Fruit fly (Drosophila melanogaster): Measurements from ENCODE around the gene CG14710.
A peak's percentile ranks its signal among the peaks of the same experiment; 100 is the strongest.

Gene CG14710

dm6 chr3R:11617363-11617762, 2.5 kb upstream of the CG14710 start:
- TF ChIP-seq EcR (GFP tag; optimal IDR thresholded peaks at IDR 0.05): no peak
- peak; percentile 76 for TF ChIP-seq CG8301 (tag; optimal IDR thresholded peaks at IDR 0.05)
- TF ChIP-seq Pif1A (GFP tag; optimal IDR thresholded peaks at IDR 0.05): no peak
- no peak for TF ChIP-seq rn (GFP tag; IDR thresholded peaks at IDR 0.05)
- TF ChIP-seq Snoo (tag; optimal IDR thresholded peaks at IDR 0.05): no peak
- peak; percentile 23 for TF ChIP-seq gl (tag; optimal IDR thresholded peaks at IDR 0.05)
- no peak for TF ChIP-seq CG10348 (GFP tag; IDR thresholded peaks at IDR 0.05)
- 0 out of 2 replicates have a peak, but pooled peaks have one; percentile 41 for TF ChIP-seq CG12605 (GFP tag; IDR thresholded peaks at IDR 0.05)
- TF ChIP-seq CG17806 (tag; optimal IDR thresholded peaks at IDR 0.05): peak; percentile 45
- TF ChIP-seq Pif1B (GFP tag; optimal IDR thresholded peaks at IDR 0.05): no peak
- TF ChIP-seq CG32121 (GFP tag; IDR thresholded peaks at IDR 0.05): no peak
- no peak for TF ChIP-seq D1 (tag; optimal IDR thresholded peaks at IDR 0.05)
- 0 out of 3 replicates have a peak, but pooled peaks have one; percentile 40 for TF ChIP-seq fd96Ca (GFP tag; IDR thresholded peaks at IDR 0.05)
- peak; percentile 38; the same call in 1 of the 2 replicates for TF ChIP-seq Ets98B (GFP tag; IDR thresholded peaks at IDR 0.05)
- TF ChIP-seq CG15710 (tag; optimal IDR thresholded peaks at IDR 0.05): peak; percentile 15
- peak; percentile 38; the same call in 1 of the 3 replicates for TF ChIP-seq CG4496 (GFP tag; IDR thresholded peaks at IDR 0.05)
- peak; percentile 78 for TF ChIP-seq CG14655 (GFP tag; optimal IDR thresholded peaks at IDR 0.05)
- TF ChIP-seq CG13204 (GFP tag; optimal IDR thresholded peaks at IDR 0.05): no peak
- TF ChIP-seq CG9948 (tag; optimal IDR thresholded peaks at IDR 0.05): peak; percentile 52
- peak; percentile 30 for TF ChIP-seq CG8159 (tag; optimal IDR thresholded peaks at IDR 0.05)
- TF ChIP-seq CG34367 (tag; optimal IDR thresholded peaks at IDR 0.05): peak; percentile 18

dm6 chr3R:11617849-11618248, 2.0 kb upstream of the CG14710 start:
- TF ChIP-seq CG4496 (GFP tag; IDR thresholded peaks at IDR 0.05) (peak; percentile 41; the same call in 2 of the 3 replicates), fd96Ca (GFP tag; IDR thresholded peaks at IDR 0.05) (peak; percentile 51; the same call in 1 of the 3 replicates), EcR (GFP tag; optimal IDR thresholded peaks at IDR 0.05) (peak; percentile 68), CG8301 (tag; optimal IDR thresholded peaks at IDR 0.05) (no peak)

DNA sequence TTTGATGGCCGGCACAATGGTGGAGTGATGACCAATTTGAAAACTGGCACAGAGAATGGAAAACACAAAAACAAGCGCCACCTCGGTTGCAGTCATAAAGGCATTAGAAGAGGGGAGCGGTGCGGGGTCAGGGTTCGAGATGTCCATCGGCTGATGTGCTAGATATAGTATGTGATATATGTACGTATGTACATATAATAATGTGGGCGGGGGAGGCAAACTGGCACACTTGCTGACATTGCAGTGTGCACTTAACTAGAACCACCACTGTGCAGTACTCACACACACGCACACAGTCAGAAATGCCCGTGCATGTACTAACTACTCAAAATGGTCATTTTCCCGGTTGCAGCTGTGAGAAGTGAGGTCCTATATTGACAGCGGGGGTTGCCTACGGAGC, 1.0 kb upstream of the CG14710 start:
- TF ChIP-seq fd96Ca (GFP tag; IDR thresholded peaks at IDR 0.05) (no peak), CG4496 (GFP tag; IDR thresholded peaks at IDR 0.05) (0 out of 3 replicates have a peak, but pooled peaks have one; percentile 14), CG32121 (GFP tag; IDR thresholded peaks at IDR 0.05) (0 out of 2 replicates have a peak, but pooled peaks have one; percentile 22)

DNA sequence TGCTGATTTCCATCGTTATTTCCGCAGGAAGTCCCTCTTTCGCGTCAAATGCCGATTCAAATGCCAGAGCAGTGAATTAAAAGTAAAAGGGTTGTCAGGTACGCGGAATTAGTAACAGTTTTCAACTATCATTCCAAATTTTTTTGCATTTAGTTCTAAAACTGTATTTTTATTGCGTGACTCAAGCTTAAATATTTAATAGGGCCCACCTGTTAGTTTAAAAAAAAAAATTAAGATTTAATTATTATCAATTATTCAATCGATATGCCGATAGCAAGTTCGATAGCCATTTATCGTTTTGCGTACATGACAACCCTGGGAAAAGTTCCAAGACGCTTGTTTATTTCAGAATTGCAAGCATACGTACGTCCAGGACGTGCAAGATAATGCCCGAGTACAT, 3.1 kb downstream of the CG14710 start, which contains the start of gene CG14711:
Gene CG14711 (plus strand): TSS at position 315 of the 400 bp plus-strand sequence.
- peak; percentile 61 for TF ChIP-seq CG34367 (tag; optimal IDR thresholded peaks at IDR 0.05)
- no peak for TF ChIP-seq CG8301 (tag; optimal IDR thresholded peaks at IDR 0.05)
- TF ChIP-seq Ets98B (GFP tag; IDR thresholded peaks at IDR 0.05): peak; percentile 77
- no peak for TF ChIP-seq CG8159 (tag; optimal IDR thresholded peaks at IDR 0.05)
- peak; percentile 31 for TF ChIP-seq gl (tag; optimal IDR thresholded peaks at IDR 0.05)
- TF ChIP-seq CG17806 (tag; optimal IDR thresholded peaks at IDR 0.05): peak; percentile 70
- no peak for TF ChIP-seq EcR (GFP tag; optimal IDR thresholded peaks at IDR 0.05)
- peak; percentile 75 for TF ChIP-seq CG15710 (tag; optimal IDR thresholded peaks at IDR 0.05)
- no peak for TF ChIP-seq fd96Ca (GFP tag; IDR thresholded peaks at IDR 0.05)
- peak; percentile 70 for TF ChIP-seq Snoo (tag; optimal IDR thresholded peaks at IDR 0.05)
- no peak for TF ChIP-seq CG12605 (GFP tag; IDR thresholded peaks at IDR 0.05)
- TF ChIP-seq CG10348 (GFP tag; IDR thresholded peaks at IDR 0.05): no peak
- TF ChIP-seq CG13204 (GFP tag; optimal IDR thresholded peaks at IDR 0.05): no peak
- TF ChIP-seq CG14655 (GFP tag; optimal IDR thresholded peaks at IDR 0.05): no peak
- TF ChIP-seq D1 (tag; optimal IDR thresholded peaks at IDR 0.05): no peak
- no peak for TF ChIP-seq Pif1B (GFP tag; optimal IDR thresholded peaks at IDR 0.05)
- TF ChIP-seq CG9948 (tag; optimal IDR thresholded peaks at IDR 0.05): peak; percentile 58
- TF ChIP-seq Pif1A (GFP tag; optimal IDR thresholded peaks at IDR 0.05): no peak
- peak; percentile 79; the same call in 2 of the 3 replicates for TF ChIP-seq CG4496 (GFP tag; IDR thresholded peaks at IDR 0.05)
- TF ChIP-seq rn (GFP tag; IDR thresholded peaks at IDR 0.05): peak; percentile 36
- TF ChIP-seq CG32121 (GFP tag; IDR thresholded peaks at IDR 0.05): peak; percentile 78

dm6 chr3R:11625544-11625943, 5.7 kb downstream of the CG14710 start, which contains the start of gene Zaf1:
Gene Zaf1, minus strand, starts transcription at chr3R:11625644.
- TF ChIP-seq rn (GFP tag; IDR thresholded peaks at IDR 0.05) (no peak), CG34367 (tag; optimal IDR thresholded peaks at IDR 0.05) (no peak), gl (tag; optimal IDR thresholded peaks at IDR 0.05) (no peak), CG17806 (tag; optimal IDR thresholded peaks at IDR 0.05) (no peak), CG12605 (GFP tag; IDR thresholded peaks at IDR 0.05) (no peak), CG15710 (tag; optimal IDR thresholded peaks at IDR 0.05) (no peak), Ets98B (GFP tag; IDR thresholded peaks at IDR 0.05) (no peak)

dm6 chr3R:11626571-11626970, 6.7 kb downstream of the CG14710 start, which contains the start of the genes CG6813 and CG18764:
Gene CG6813, minus strand, starts transcription at chr3R:11626638.
Gene CG18764, plus strand, starts transcription at chr3R:11626889.
- TF ChIP-seq CG4496 (GFP tag; IDR thresholded peaks at IDR 0.05) (no peak), Snoo (tag; optimal IDR thresholded peaks at IDR 0.05) (no peak), fd96Ca (GFP tag; IDR thresholded peaks at IDR 0.05) (no peak), CG32121 (GFP tag; IDR thresholded peaks at IDR 0.05) (no peak), CG8301 (tag; optimal IDR thresholded peaks at IDR 0.05) (no peak), CG13204 (GFP tag; optimal IDR thresholded peaks at IDR 0.05) (no peak), CG12605 (GFP tag; IDR thresholded peaks at IDR 0.05) (no peak), CG34367 (tag; optimal IDR thresholded peaks at IDR 0.05) (no peak)

Data from whole organism, pupa.